Worm (Caenorhabditis elegans) whole organism, L2 larva: ENCODE measurements around the gene apt-9.
A peak's percentile ranks its signal among the peaks of the same experiment; 100 is the strongest.

ENCODE experiments used
- C34F6.9 ChIP-seq: fragments of 150-350 bp; optimal IDR thresholded peaks from 2 replicates; lab custom pipeline; 2014; ENCODE audit warnings: missing biosample characterization, missing genetic modification characterization
- F13H6.1 ChIP-seq: sonication (generic microtip); optimal IDR thresholded peaks from 2 replicates; lab custom pipeline; 2016; ENCODE audit warnings: missing genetic modification characterization, missing compliant biosample characterization
- R02D3.7 ChIP-seq: fragments of 150-350 bp; optimal IDR thresholded peaks from 2 replicates; lab custom pipeline; 2014; ENCODE audit warnings: missing biosample characterization, missing genetic modification characterization
- Y55F3AM.14 ChIP-seq: fragments of 200-800 bp; sonication (Bioruptor generic); optimal IDR thresholded peaks from 2 replicates; lab custom pipeline; 2018; ENCODE audit warnings: mild to moderate bottlenecking, missing genetic modification characterization, missing compliant biosample characterization
- ZK546.5 ChIP-seq: sonication (generic microtip); optimal IDR thresholded peaks from 2 replicates; lab custom pipeline; 2017; ENCODE audit warnings: missing biosample characterization, missing genetic modification characterization
- alr-1 ChIP-seq: fragments of 150-350 bp; optimal IDR thresholded peaks from 2 replicates; lab custom pipeline; 2014; ENCODE audit warnings: missing biosample characterization, missing genetic modification characterization
- aly-2 ChIP-seq: fragments of 150-350 bp; optimal IDR thresholded peaks from 2 replicates; lab custom pipeline; 2014; ENCODE audit warnings: missing biosample characterization, missing genetic modification characterization
- blmp-1 ChIP-seq: sonication (generic microtip); optimal IDR thresholded peaks from 2 replicates; lab custom pipeline; 2017; ENCODE audit warnings: missing genetic modification characterization, mild to moderate bottlenecking, missing compliant biosample characterization, antibody characterized with exemption, moderate library complexity; ENCODE audit not compliant: insufficient read depth
- ceh-16 ChIP-seq: fragments of 150-350 bp; optimal IDR thresholded peaks from 2 replicates; lab custom pipeline; 2014; ENCODE audit warnings: missing biosample characterization, missing genetic modification characterization
- ceh-82 ChIP-seq: fragments of 150-350 bp; optimal IDR thresholded peaks from 2 replicates; lab custom pipeline; 2014; ENCODE audit warnings: missing biosample characterization, missing genetic modification characterization
- dmd-4 ChIP-seq: sonication (generic microtip); optimal IDR thresholded peaks from 2 replicates; lab custom pipeline; 2017; ENCODE audit warnings: missing biosample characterization, missing genetic modification characterization
- lin-13 ChIP-seq: fragments of 150-350 bp; optimal IDR thresholded peaks from 2 replicates; lab custom pipeline; 2014; ENCODE audit warnings: missing biosample characterization, missing genetic modification reagents, missing genetic modification characterization
- lin-39 ChIP-seq: fragments of 150-350 bp; optimal IDR thresholded peaks from 2 replicates; lab custom pipeline; 2014; ENCODE audit warnings: missing biosample characterization, missing genetic modification reagents, missing genetic modification characterization
- mab-5 ChIP-seq: fragments of 150-350 bp; optimal IDR thresholded peaks from 2 replicates; lab custom pipeline; 2014; ENCODE audit warnings: missing biosample characterization, missing genetic modification characterization
- mdl-1 ChIP-seq, 2 experiments: fragments of 150-350 bp in 1 of 2; sonication (generic microtip) in 1 of 2; optimal IDR thresholded peaks; 2 replicates each; lab custom pipeline; 2017; ENCODE audit warnings: missing biosample characterization in 2 of 2, missing genetic modification characterization in 2 of 2
- nhr-11 ChIP-seq: fragments of 150-350 bp; optimal IDR thresholded peaks from 2 replicates; lab custom pipeline; 2014; ENCODE audit warnings: missing biosample characterization, missing genetic modification characterization
- nhr-129 ChIP-seq: fragments of 150-350 bp; optimal IDR thresholded peaks from 2 replicates; lab custom pipeline; 2014; ENCODE audit warnings: missing biosample characterization, missing genetic modification characterization
- nhr-25 ChIP-seq: fragments of 150-350 bp; sonication (generic microtip); optimal IDR thresholded peaks from 3 replicates; lab custom pipeline; 2014; ENCODE audit warnings: missing biosample characterization, missing genetic modification characterization
- nhr-6 ChIP-seq: fragments of 150-350 bp; optimal IDR thresholded peaks from 2 replicates; lab custom pipeline; 2014; ENCODE audit warnings: missing biosample characterization, missing genetic modification characterization
- nhr-77 ChIP-seq: fragments of 150-350 bp; optimal IDR thresholded peaks from 2 replicates; lab custom pipeline; 2014; ENCODE audit warnings: missing biosample characterization, missing genetic modification characterization
- peb-1 ChIP-seq: fragments of 150-350 bp; optimal IDR thresholded peaks from 2 replicates; lab custom pipeline; 2014; ENCODE audit warnings: missing biosample characterization, missing genetic modification characterization
- sem-4 ChIP-seq: fragments of 150-350 bp; optimal IDR thresholded peaks from 2 replicates; lab custom pipeline; 2014; ENCODE audit warnings: missing biosample characterization, missing genetic modification reagents, missing genetic modification characterization
- skn-1 ChIP-seq: sonication (generic microtip); optimal IDR thresholded peaks from 2 replicates; lab custom pipeline; 2017; ENCODE audit warnings: missing biosample characterization, missing genetic modification characterization
- sma-3 ChIP-seq: sonication (generic microtip); optimal IDR thresholded peaks from 2 replicates; lab custom pipeline; 2016; ENCODE audit warnings: missing genetic modification reagents, missing genetic modification characterization, missing compliant biosample characterization
- unc-55 ChIP-seq: fragments of 150-350 bp; sonication (generic microtip); optimal IDR thresholded peaks from 3 replicates; lab custom pipeline; 2014; ENCODE audit warnings: missing biosample characterization, missing genetic modification reagents, missing genetic modification characterization
- zag-1 ChIP-seq: fragments of 150-350 bp; optimal IDR thresholded peaks from 2 replicates; lab custom pipeline; 2014; ENCODE audit warnings: missing biosample characterization, missing genetic modification characterization
- ztf-1 ChIP-seq: fragments of 200-800 bp; sonication (Bioruptor generic); conservative IDR thresholded peaks from 2 replicates; pipeline ENCODE4 v1.3.6; 2022; ENCODE audit warnings: missing genetic modification characterization, missing compliant biosample characterization
- ztf-4 ChIP-seq: fragments of 150-350 bp; optimal IDR thresholded peaks from 2 replicates; lab custom pipeline; 2014; ENCODE audit warnings: missing biosample characterization, missing genetic modification characterization

Gene apt-9

ce11 chrX:11114420-11114819, 46.1 kb downstream of the apt-9 start:
- TF ChIP-seq C34F6.9 = no peak
- no peak for TF ChIP-seq Y55F3AM.14 (GFP tag; lab: Kevin White, UChicago)
- TF ChIP-seq zag-1 (tag; lab: Kevin White, UChicago) = no peak
- no peak for TF ChIP-seq peb-1 (tag; lab: Kevin White, UChicago)
- TF ChIP-seq ztf-1 (GFP tag; lab: Robert Waterston, UW) = no peak
- no peak for TF ChIP-seq aly-2 (tag; lab: Kevin White, UChicago)
- TF ChIP-seq skn-1 (tag; lab: Kevin White, UChicago) = no peak
- TF ChIP-seq blmp-1 = no peak
- no peak for TF ChIP-seq nhr-77 (tag; lab: Kevin White, UChicago)
- TF ChIP-seq F13H6.1 (tag; lab: Kevin White, UChicago) = no peak
- no peak for TF ChIP-seq unc-55 (GFP tag; lab: Kevin White, UChicago)
- TF ChIP-seq, all 48 proteins: peak for 0

- TF ChIP-seq nhr-129 (tag; lab: Kevin White, UChicago) (no peak), Y55F3AM.14 (GFP tag; lab: Kevin White, UChicago) (no peak), nhr-25 (no peak), dmd-4 (tag; lab: Kevin White, UChicago) (no peak), lin-13 (no peak), mab-5 (tag; lab: Kevin White, UChicago) (no peak), lin-39 (no peak), nhr-6 (tag; lab: Kevin White, UChicago) (no peak), sem-4 (tag; lab: Kevin White, UChicago) (no peak), sma-3 (GFP tag; lab: Kevin White, UChicago) (no peak), R02D3.7 (tag; lab: Kevin White, UChicago) (no peak), ztf-4 (tag; lab: Kevin White, UChicago) (no peak), blmp-1 (no peak), nhr-11 (tag; lab: Kevin White, UChicago) (no peak), ceh-82 (tag; lab: Kevin White, UChicago) (no peak)
Measured at ce11 chrX:11116723-11117122, 48.4 kb downstream of the apt-9 start, which contains the start of gene nlp-66. Gene nlp-66, minus strand, starts transcription at chrX:11116823.

DNA sequence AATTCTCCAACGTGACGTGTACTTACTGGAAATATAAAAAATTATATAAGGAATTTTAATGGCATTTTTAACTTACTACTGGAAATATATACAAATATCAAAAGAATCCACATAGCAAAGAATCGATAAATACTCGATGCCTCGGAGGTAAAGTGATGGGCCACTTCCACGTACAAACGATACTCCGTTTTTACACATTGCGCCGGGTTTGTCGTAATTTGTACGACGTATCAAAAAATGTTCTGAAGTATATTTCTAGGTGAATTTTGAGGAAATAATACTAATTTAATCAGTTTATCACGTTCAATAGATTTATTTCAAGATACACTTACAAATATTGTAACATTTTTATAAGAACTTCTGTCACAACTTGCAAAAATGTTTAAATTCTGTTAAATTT, 52.5 kb downstream of the apt-9 start, which contains the start of gene R08B4.3:
Gene R08B4.3, minus strand, starts transcription at position 198 of the 400 bp plus-strand sequence.
- TF ChIP-seq alr-1 (tag; lab: Kevin White, UChicago) (peak; percentile 40), ZK546.5 (tag; lab: Kevin White, UChicago) (no peak), lin-39 (no peak), ceh-16 (tag; lab: Kevin White, UChicago) (no peak), mdl-1 (tag; optimal IDR thresholded peaks at IDR 0.05; lab: Kevin White, UChicago) (no peak)
